Worm (Caenorhabditis elegans): ENCODE data around the gene Y79H2A.2.

The Y79H2A.2 gene

DNA sequence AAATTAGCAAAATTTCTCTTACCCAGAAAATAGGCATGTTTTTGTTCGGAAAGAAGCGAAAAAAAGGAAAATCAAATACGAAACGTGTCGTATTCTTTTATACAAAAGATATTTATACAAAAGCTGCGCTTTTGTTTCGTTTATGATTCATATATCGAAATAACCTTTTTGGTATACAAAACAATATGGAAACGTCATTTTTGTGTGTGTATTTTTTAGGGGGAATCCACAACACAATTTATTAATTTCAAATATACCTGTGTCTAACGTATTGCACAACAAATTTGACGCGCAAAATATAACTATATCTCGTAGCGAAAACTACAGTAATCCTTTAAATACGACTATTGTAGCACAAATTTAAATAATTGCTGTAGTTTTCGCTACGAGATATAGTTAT, at the start of gene Y79H2A.2:
Gene Y79H2A.2 (minus strand): TSS at position 101 of the 400 bp plus-strand sequence.
- TF ChIP-seq egl-18 (GFP tag; IDR thresholded peaks at IDR 0.05) (no peak), nhr-80 (tag; optimal IDR thresholded peaks at IDR 0.05) (no peak), Y79H2A.3 (GFP tag; conservative IDR thresholded peaks at IDR 0.05) (no peak), let-607 (tag; optimal IDR thresholded peaks at IDR 0.05) (no peak), hmg-1.2 (GFP tag; IDR thresholded peaks at IDR 0.05) (no peak), B0261.1 (tag; optimal IDR thresholded peaks at IDR 0.05) (no peak), cebp-2 (GFP tag; IDR thresholded peaks at IDR 0.05) (no peak), madf-3 (GFP tag; IDR thresholded peaks at IDR 0.05) (no peak), F39B2.1 (GFP tag; IDR thresholded peaks at IDR 0.05) (no peak), hsf-1 (GFP tag; IDR thresholded peaks at IDR 0.05) (no peak)

DNA sequence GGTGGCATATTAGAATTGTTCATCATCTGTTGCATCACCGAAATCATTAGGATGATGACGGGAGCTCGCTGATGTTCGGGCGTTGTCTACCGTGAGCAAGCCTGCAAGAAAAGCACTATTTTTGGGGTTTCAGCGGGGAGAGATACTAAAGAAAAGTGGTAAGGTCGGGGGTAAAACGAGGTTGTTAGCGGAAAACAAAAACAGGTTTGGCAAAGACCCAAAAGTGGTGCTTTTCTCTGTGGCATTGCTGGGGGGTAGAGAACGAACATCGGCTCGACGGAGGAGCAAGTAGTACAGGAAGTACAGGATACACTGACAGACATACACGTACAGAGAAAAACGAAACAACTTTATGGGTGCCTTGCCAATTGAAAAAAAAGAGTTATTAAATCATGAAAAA, 46.9 kb upstream of the Y79H2A.2 start, which contains the start of gene php-3:
Gene php-3 (minus strand): TSS at position 101 of the 400 bp plus-strand sequence.
- TF ChIP-seq hmg-20 (GFP tag; IDR thresholded peaks at IDR 0.05) (no peak), tbx-9 (tag; optimal IDR thresholded peaks at IDR 0.05; ENCODE audit: borderline replicate concordance) (no peak), F57C9.4 (tag; optimal IDR thresholded peaks at IDR 0.05) (no peak), F22D6.2 (tag; optimal IDR thresholded peaks at IDR 0.05) (no peak), nhr-120 (GFP tag; IDR thresholded peaks at IDR 0.05) (no peak), snpc-1.1 (tag; optimal IDR thresholded peaks at IDR 0.05; ENCODE audit: insufficient read depth) (no peak), aptf-2 (GFP tag; conservative IDR thresholded peaks at IDR 0.05) (no peak), nhr-90 (tag; optimal IDR thresholded peaks at IDR 0.05) (no peak), mes-4 (tag; optimal IDR thresholded peaks at IDR 0.05) (no peak), B0035.1 (tag; optimal IDR thresholded peaks at IDR 0.05) (no peak), dpff-1 (tag; optimal IDR thresholded peaks at IDR 0.05) (no peak), ekl-4 (GFP tag; IDR thresholded peaks at IDR 0.05) (no peak), snpc-3.4 (tag; optimal IDR thresholded peaks at IDR 0.05) (no peak), egl-44 (GFP tag; IDR thresholded peaks at IDR 0.05) (no peak), ztf-18 (tag; optimal IDR thresholded peaks at IDR 0.05) (no peak), ztf-26 (tag; optimal IDR thresholded peaks at IDR 0.05) (no peak)

DNA sequence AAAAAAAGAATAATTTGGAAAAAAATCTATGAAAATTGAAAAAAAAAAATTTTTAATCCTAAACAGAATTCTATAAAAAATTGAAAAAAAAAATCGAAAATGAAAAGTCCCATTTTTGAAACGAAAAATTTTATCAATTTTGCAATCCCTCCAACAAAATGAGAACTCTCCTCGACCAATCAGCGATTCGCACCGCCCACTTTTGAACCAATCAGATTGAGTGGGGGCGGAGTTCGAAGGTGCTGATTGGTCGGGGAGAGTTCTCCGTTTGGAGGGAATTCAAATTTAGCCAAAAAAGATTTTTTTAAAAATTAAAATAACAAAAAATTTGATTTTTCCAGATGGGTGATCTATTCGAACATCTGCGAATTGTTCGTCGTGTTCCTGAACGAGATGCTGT, 37.2 kb upstream of the Y79H2A.2 start:
- TF ChIP-seq madf-3 (GFP tag; IDR thresholded peaks at IDR 0.05), result no peak
- TF ChIP-seq B0035.1 (tag; optimal IDR thresholded peaks at IDR 0.05), result no peak
- TF ChIP-seq tbx-9 (tag; optimal IDR thresholded peaks at IDR 0.05; ENCODE audit: borderline replicate concordance), result no peak
- no peak for TF ChIP-seq B0019.2 (GFP tag; conservative IDR thresholded peaks at IDR 0.05)
- TF ChIP-seq nhr-27 (tag; optimal IDR thresholded peaks at IDR 0.05), result no peak
- TF ChIP-seq Y53G8AR.9 (GFP tag; conservative IDR thresholded peaks at IDR 0.05), result no peak
- TF ChIP-seq bed-1 (GFP tag; IDR thresholded peaks at IDR 0.05), result no peak
- TF ChIP-seq B0261.1 (tag; optimal IDR thresholded peaks at IDR 0.05), result no peak
- no peak for TF ChIP-seq mes-4 (tag; optimal IDR thresholded peaks at IDR 0.05)
- no peak for TF ChIP-seq die-1 (tag; optimal IDR thresholded peaks at IDR 0.05)
- no peak for TF ChIP-seq B0336.3 (GFP tag; IDR thresholded peaks at IDR 0.05)
- no peak for TF ChIP-seq hrde-1 (tag; optimal IDR thresholded peaks at IDR 0.05; ENCODE audit: borderline replicate concordance)
- TF ChIP-seq cebp-2 (GFP tag; IDR thresholded peaks at IDR 0.05), result no peak
- TF ChIP-seq ceh-79 (tag; optimal IDR thresholded peaks at IDR 0.05), result no peak
- TF ChIP-seq efl-1 (GFP tag; optimal IDR thresholded peaks at IDR 0.05), result no peak
- TF ChIP-seq tlf-1 (GFP tag; optimal IDR thresholded peaks at IDR 0.05), result no peak
- no peak for TF ChIP-seq ceh-27 (GFP tag; optimal IDR thresholded peaks at IDR 0.05)
